Fruit fly (Drosophila melanogaster): ENCODE data around the gene ndl.

ndl gene

DNA sequence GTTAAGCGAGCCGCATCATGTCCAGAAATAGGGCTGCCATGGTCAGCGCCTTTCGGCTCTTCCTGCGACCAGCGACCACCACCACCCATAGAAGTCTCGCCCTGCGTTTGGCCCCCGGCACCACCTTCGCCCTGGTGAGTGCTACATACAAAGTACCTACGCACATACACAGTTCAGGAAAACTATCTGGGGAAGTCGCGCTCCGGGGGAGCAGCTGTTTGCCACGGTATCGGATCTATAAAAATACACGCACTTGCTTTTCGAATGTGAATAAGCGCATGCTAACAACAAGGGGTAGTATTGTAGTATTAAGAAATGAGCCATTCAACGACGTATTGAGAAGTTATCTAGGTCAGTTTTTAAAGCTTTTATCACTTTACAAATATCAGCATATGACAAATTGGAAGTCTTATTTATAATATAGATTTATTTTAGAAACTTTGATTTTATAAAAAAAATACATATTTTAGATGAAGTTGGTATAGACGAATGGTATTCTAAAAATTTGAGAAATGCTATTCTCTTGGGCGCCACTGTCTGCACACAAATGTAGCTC lies 51.3 kb downstream of the ndl start (continued):
- TF ChIP-seq ind (GFP tag; optimal IDR thresholded peaks at IDR 0.05): peak; percentile 30
- peak; percentile 9 for TF ChIP-seq org-1 (GFP tag; optimal IDR thresholded peaks at IDR 0.05)
- no peak for TF ChIP-seq CG7928 (GFP tag; optimal IDR thresholded peaks at IDR 0.05)
- no peak for TF ChIP-seq bigmax (GFP tag; optimal IDR thresholded peaks at IDR 0.05)
- TF ChIP-seq vvl (GFP tag; IDR thresholded peaks at IDR 0.05): peak; percentile 62
- no peak for TF ChIP-seq hb (GFP tag; IDR thresholded peaks at IDR 0.05; ENCODE audit: partially characterized antibody)
- peak; percentile 73 for TF ChIP-seq CG15269 (tag; optimal IDR thresholded peaks at IDR 0.05)
- TF ChIP-seq CG8944 (GFP tag; optimal IDR thresholded peaks at IDR 0.05): no peak
- no peak for TF ChIP-seq nau (GFP tag; optimal IDR thresholded peaks at IDR 0.05)
- peak; percentile 21 for TF ChIP-seq CG2120 (GFP tag; optimal IDR thresholded peaks at IDR 0.05)
- TF ChIP-seq bcd (GFP tag; optimal IDR thresholded peaks at IDR 0.05): peak; percentile 64
- peak; percentile 72 for TF ChIP-seq unpg (GFP tag; optimal IDR thresholded peaks at IDR 0.05)
- TF ChIP-seq CG1602 (GFP tag; optimal IDR thresholded peaks at IDR 0.05): peak; percentile 51
- TF ChIP-seq zf30C (GFP tag; optimal IDR thresholded peaks at IDR 0.05): no peak
- no peak for TF ChIP-seq CG8478 (optimal IDR thresholded peaks at IDR 0.05)
- no peak for TF ChIP-seq al (GFP tag; IDR thresholded peaks at IDR 0.05)
- no peak for TF ChIP-seq Lpt (GFP tag; optimal IDR thresholded peaks at IDR 0.05)
- peak; percentile 72; the same call in 2 of the 3 replicates for TF ChIP-seq zfh1 (GFP tag; IDR thresholded peaks at IDR 0.05)
- no peak for TF ChIP-seq Gsc (GFP tag; IDR thresholded peaks at IDR 0.05)
- TF ChIP-seq CG11504 (tag; optimal IDR thresholded peaks at IDR 0.05): peak; percentile 81
- TF ChIP-seq dan (GFP tag; IDR thresholded peaks at IDR 0.05): no peak
- TF ChIP-seq jumu (GFP tag; optimal IDR thresholded peaks at IDR 0.05): no peak
- no peak for TF ChIP-seq maf-S (GFP tag; optimal IDR thresholded peaks at IDR 0.05)
- peak; percentile 29 for TF ChIP-seq CG6683 (GFP tag; optimal IDR thresholded peaks at IDR 0.05)
- peak; percentile 48 for TF ChIP-seq nerfin-1 (tag; optimal IDR thresholded peaks at IDR 0.05)
- peak; percentile 44; the same call in 1 of the 2 replicates for TF ChIP-seq crol (GFP tag; IDR thresholded peaks at IDR 0.05)
- no peak for TF ChIP-seq CG12236 (GFP tag; optimal IDR thresholded peaks at IDR 0.05)
- TF ChIP-seq ara (GFP tag; IDR thresholded peaks at IDR 0.05): no peak
- peak; percentile 77 for TF ChIP-seq Oli (tag; optimal IDR thresholded peaks at IDR 0.05)
- TF ChIP-seq chn (GFP tag; optimal IDR thresholded peaks at IDR 0.05): no peak
- no peak for TF ChIP-seq CG31365 (tag; optimal IDR thresholded peaks at IDR 0.05)
- 0 out of 3 replicates have a peak, but pooled peaks have one; percentile 15 for TF ChIP-seq otp (GFP tag; IDR thresholded peaks at IDR 0.05)
- no peak for TF ChIP-seq ro (GFP tag; IDR thresholded peaks at IDR 0.05)
- TF ChIP-seq toy (GFP tag; IDR thresholded peaks at IDR 0.05): no peak
- no peak for TF ChIP-seq nerfin-2 (GFP tag; IDR thresholded peaks at IDR 0.05; ENCODE audit: partially characterized antibody)
- TF ChIP-seq CG17385 (GFP tag; optimal IDR thresholded peaks at IDR 0.05): peak; percentile 66
- TF ChIP-seq Ets65A (GFP tag): peak; percentile 91
- no peak for TF ChIP-seq Atf-2 (GFP tag; optimal IDR thresholded peaks at IDR 0.05)
- peak; percentile 50; the same call in 1 of the 2 replicates for TF ChIP-seq aop (GFP tag; IDR thresholded peaks at IDR 0.05)
- no peak for TF ChIP-seq gcm2 (GFP tag; optimal IDR thresholded peaks at IDR 0.05)
- no peak for TF ChIP-seq wek (GFP tag; optimal IDR thresholded peaks at IDR 0.05)
- peak; percentile 31 for TF ChIP-seq Dek (tag; optimal IDR thresholded peaks at IDR 0.05)
- peak; percentile 65 for TF ChIP-seq CG17829 (tag; optimal IDR thresholded peaks at IDR 0.05)
- TF ChIP-seq CG30020 (tag; optimal IDR thresholded peaks at IDR 0.05): peak; percentile 11
- TF ChIP-seq h (optimal IDR thresholded peaks at IDR 0.05): no peak
- TF ChIP-seq Hr78 (GFP tag; optimal IDR thresholded peaks at IDR 0.05): peak in 1 of 2 experiments; percentile 30
- TF ChIP-seq br (optimal IDR thresholded peaks at IDR 0.05): no peak
- TF ChIP-seq mam (GFP tag; optimal IDR thresholded peaks at IDR 0.05): no peak
- no peak for TF ChIP-seq sna (GFP tag; IDR thresholded peaks at IDR 0.05; ENCODE audit: partially characterized antibody)
- no peak for TF ChIP-seq shn (GFP tag; optimal IDR thresholded peaks at IDR 0.05)
- no peak for TF ChIP-seq onecut (GFP tag; IDR thresholded peaks at IDR 0.05)
- TF ChIP-seq kah (GFP tag; optimal IDR thresholded peaks at IDR 0.05): no peak

Data from whole organism, embryonic.